Worm (Caenorhabditis elegans) whole organism, L4 larva: Measurements from ENCODE around the gene Y48A6B.14.

Experiments used
- F10B5.3 ChIP-seq: sonication (generic microtip); optimal IDR thresholded peaks from 2 replicates; lab custom pipeline; 2016; ENCODE audit warnings: mild to moderate bottlenecking, missing genetic modification characterization, missing compliant biosample characterization
- F37D6.2 ChIP-seq: sonication (generic microtip); optimal IDR thresholded peaks from 2 replicates; lab custom pipeline; 2016; ENCODE audit warnings: mild to moderate bottlenecking, missing genetic modification characterization, missing compliant biosample characterization
- F49E8.2 ChIP-seq: sonication (generic microtip); optimal IDR thresholded peaks from 2 replicates; lab custom pipeline; 2016; ENCODE audit warnings: missing compliant biosample characterization, mild to moderate bottlenecking, missing genetic modification characterization, borderline replicate concordance
- T20F7.1 ChIP-seq: fragments of 200-800 bp; sonication (Bioruptor generic); optimal IDR thresholded peaks from 2 replicates; lab custom pipeline; 2018; ENCODE audit warnings: mild to moderate bottlenecking, missing genetic modification characterization, missing compliant biosample characterization
- Y48G9A.11 ChIP-seq: fragments of 200-800 bp; sonication (Bioruptor generic); IDR thresholded peaks from 2 replicates; pipeline ENCODE4 v1.3.6; 2022; ENCODE audit warnings: missing genetic modification reagents, missing genetic modification characterization, missing compliant biosample characterization
- Y75B8A.6 ChIP-seq: fragments of 200-800 bp; sonication (Bioruptor generic); IDR thresholded peaks from 2 replicates; pipeline ENCODE4 v1.3.6; 2022; ENCODE audit warnings: missing genetic modification reagents, missing genetic modification characterization, missing compliant biosample characterization
- aha-1 ChIP-seq: fragments of 150-350 bp; peaks from one replicate; lab custom pipeline; 2014; ENCODE audit warnings: missing biosample characterization, missing genetic modification characterization
- ceh-20 ChIP-seq: fragments of 200-800 bp; sonication (Bioruptor generic); IDR thresholded peaks from 2 replicates; pipeline ENCODE4 v1.3.6; 2022; ENCODE audit warnings: missing genetic modification reagents, missing genetic modification characterization, missing compliant biosample characterization
- ceh-32 ChIP-seq: sonication (generic microtip); optimal IDR thresholded peaks from 2 replicates; lab custom pipeline; 2016; ENCODE audit warnings: mild to moderate bottlenecking, missing genetic modification characterization, missing compliant biosample characterization; ENCODE audit not compliant: poor library complexity
- daf-12 ChIP-seq: fragments of 150-350 bp; optimal IDR thresholded peaks from 2 replicates; lab custom pipeline; 2014; ENCODE audit warnings: missing biosample characterization, missing genetic modification reagents, missing genetic modification characterization
- daf-16 ChIP-seq, 3 experiments: sonication (generic microtip); optimal IDR thresholded peaks; 2 replicates each; lab custom pipeline; 2016 to 2017; ENCODE audit warnings: missing genetic modification characterization in 3 of 3, missing genetic modification reagents in 3 of 3, mild to moderate bottlenecking in 2 of 3, missing compliant biosample characterization in 2 of 3, missing biosample characterization in 1 of 3, moderate library complexity in 1 of 3
- dmd-6 ChIP-seq: fragments of 200-800 bp; sonication (Bioruptor generic); IDR thresholded peaks from 2 replicates; pipeline ENCODE4 v1.3.6; 2022; ENCODE audit warnings: missing genetic modification reagents, missing genetic modification characterization, missing compliant biosample characterization
- dpl-1 ChIP-seq: fragments of 150-350 bp; optimal IDR thresholded peaks from 2 replicates; lab custom pipeline; 2014; ENCODE audit warnings: missing biosample characterization, missing genetic modification reagents, missing genetic modification characterization
- duxl-1 ChIP-seq: sonication (generic microtip); optimal IDR thresholded peaks from 2 replicates; lab custom pipeline; 2016; ENCODE audit warnings: mild to moderate bottlenecking, missing genetic modification characterization, moderate library complexity, missing compliant biosample characterization; ENCODE audit not compliant: poor library complexity
- dve-1 ChIP-seq: sonication (generic microtip); optimal IDR thresholded peaks from 2 replicates; lab custom pipeline; 2017; ENCODE audit warnings: antibody characterized with exemption, mild to moderate bottlenecking, missing genetic modification characterization, missing compliant biosample characterization; ENCODE audit not compliant: insufficient read depth
- egl-27 ChIP-seq: sonication (generic microtip); optimal IDR thresholded peaks from 3 replicates; lab custom pipeline; 2017; ENCODE audit warnings: missing biosample characterization, missing genetic modification reagents, missing genetic modification characterization
- egl-43 ChIP-seq: fragments of 200-800 bp; sonication (Bioruptor generic); IDR thresholded peaks from 2 replicates; pipeline ENCODE4 v1.3.6; 2022; ENCODE audit warnings: missing genetic modification reagents, missing genetic modification characterization, missing compliant biosample characterization
- hif-1 ChIP-seq, 2 experiments: sonication (generic microtip); optimal IDR thresholded peaks; 2 replicates each; lab custom pipeline; 2016 to 2017; ENCODE audit warnings: missing compliant biosample characterization in 2 of 2, missing genetic modification characterization in 2 of 2, missing genetic modification reagents in 2 of 2, missing genotype in 2 of 2, mild to moderate bottlenecking in 1 of 2
- hlh-11 ChIP-seq: fragments of 200-800 bp; sonication (Bioruptor generic); optimal IDR thresholded peaks from 2 replicates; lab custom pipeline; 2018; ENCODE audit warnings: mild to moderate bottlenecking, missing genetic modification characterization, missing compliant biosample characterization
- hmg-1.1 ChIP-seq: fragments of 200-800 bp; sonication (Bioruptor generic); IDR thresholded peaks from 2 replicates; pipeline ENCODE4 v1.3.6; 2022; ENCODE audit warnings: missing genetic modification reagents, missing genetic modification characterization, missing compliant biosample characterization
- jun-1 ChIP-seq: fragments of 150-350 bp; optimal IDR thresholded peaks from 2 replicates; lab custom pipeline; 2014; ENCODE audit warnings: missing biosample characterization, missing genetic modification reagents, missing genetic modification characterization
- lim-7 ChIP-seq: fragments of 200-800 bp; sonication (Bioruptor generic); IDR thresholded peaks from 2 replicates; pipeline ENCODE4 v1.3.6; 2022; ENCODE audit warnings: missing genetic modification characterization, missing compliant biosample characterization
- lin-15B ChIP-seq: fragments of 150-350 bp; sonication (generic microtip); optimal IDR thresholded peaks from 3 replicates; lab custom pipeline; 2014; ENCODE audit warnings: missing biosample characterization, missing genetic modification characterization
- lsy-2 ChIP-seq, 2 experiments: fragments of 150-350 bp in 1 of 2; sonication (generic microtip) in 1 of 2; optimal IDR thresholded peaks; 2 replicates each; lab custom pipeline; 2014 to 2017; ENCODE audit warnings: missing biosample characterization in 2 of 2, missing genetic modification characterization in 2 of 2
- madf-9 ChIP-seq: fragments of 200-800 bp; sonication (Bioruptor generic); conservative IDR thresholded peaks from 2 replicates; pipeline ENCODE4 v1.3.6; 2022; ENCODE audit warnings: missing genetic modification reagents, missing genetic modification characterization, missing compliant biosample characterization
- mdl-1 ChIP-seq, 2 experiments: fragments of 150-350 bp in 1 of 2; sonication (generic microtip) in 1 of 2; optimal IDR thresholded peaks; 2 replicates each; lab custom pipeline; 2014 to 2017; ENCODE audit warnings: missing biosample characterization in 2 of 2, missing genetic modification characterization in 2 of 2
- mdt-29 ChIP-seq: fragments of 200-800 bp; sonication (Bioruptor generic); IDR thresholded peaks from 2 replicates; pipeline ENCODE4 v1.3.6; 2022; ENCODE audit warnings: missing genetic modification reagents, missing genetic modification characterization, missing compliant biosample characterization
- mep-1 ChIP-seq: fragments of 150-350 bp; sonication (generic microtip); optimal IDR thresholded peaks from 3 replicates; lab custom pipeline; 2014; ENCODE audit warnings: missing biosample characterization, missing genetic modification characterization
- mes-2 ChIP-seq: sonication (generic microtip); optimal IDR thresholded peaks from 2 replicates; lab custom pipeline; 2016; ENCODE audit warnings: missing genotype, mild to moderate bottlenecking, missing genetic modification characterization, missing compliant biosample characterization; ENCODE audit not compliant: poor library complexity, severe bottlenecking
- nhr-10 ChIP-seq: fragments of 150-350 bp; optimal IDR thresholded peaks from 2 replicates; lab custom pipeline; 2014; ENCODE audit warnings: missing biosample characterization, missing genetic modification characterization
- nhr-237 ChIP-seq: sonication (generic microtip); optimal IDR thresholded peaks from 2 replicates; lab custom pipeline; 2017; ENCODE audit warnings: missing biosample characterization, missing genetic modification characterization
- nhr-28 ChIP-seq: fragments of 150-350 bp; optimal IDR thresholded peaks from 2 replicates; lab custom pipeline; 2014; ENCODE audit warnings: missing biosample characterization, missing genetic modification characterization
- nhr-42 ChIP-seq: fragments of 200-800 bp; sonication (Bioruptor generic); IDR thresholded peaks from 2 replicates; pipeline ENCODE4 v1.3.6; 2022; ENCODE audit warnings: missing genetic modification characterization, missing compliant biosample characterization
- nhr-77 ChIP-seq: fragments of 150-350 bp; optimal IDR thresholded peaks from 2 replicates; lab custom pipeline; 2014; ENCODE audit warnings: missing biosample characterization, missing genetic modification characterization
- php-3 ChIP-seq: fragments of 200-800 bp; sonication (Bioruptor generic); IDR thresholded peaks from 2 replicates; pipeline ENCODE4 v1.3.6; 2022; ENCODE audit warnings: missing genetic modification reagents, missing genetic modification characterization, missing compliant biosample characterization
- pqm-1 ChIP-seq: sonication (generic microtip); optimal IDR thresholded peaks from 2 replicates; lab custom pipeline; 2017; ENCODE audit warnings: missing biosample characterization, missing genetic modification characterization
- rbr-2 ChIP-seq: sonication (generic microtip); optimal IDR thresholded peaks from 2 replicates; lab custom pipeline; 2016; ENCODE audit warnings: missing genotype, missing genetic modification characterization, missing compliant biosample characterization
- set-16 ChIP-seq: fragments of 200-800 bp; sonication (Bioruptor generic); IDR thresholded peaks from 2 replicates; pipeline ENCODE4 v1.3.6; 2022; ENCODE audit warnings: missing genetic modification reagents, missing genetic modification characterization, missing compliant biosample characterization
- snpc-1.2 ChIP-seq: fragments of 200-800 bp; sonication (Bioruptor generic); IDR thresholded peaks from 2 replicates; pipeline ENCODE4 v1.3.6; 2022; ENCODE audit warnings: missing genetic modification reagents, missing genetic modification characterization, missing compliant biosample characterization
- spr-3 ChIP-seq: fragments of 200-800 bp; sonication (Bioruptor generic); optimal IDR thresholded peaks from 2 replicates; lab custom pipeline; 2018; ENCODE audit warnings: mild to moderate bottlenecking, missing genetic modification characterization, missing compliant biosample characterization
- tag-97 ChIP-seq: fragments of 200-800 bp; sonication (Bioruptor generic); IDR thresholded peaks from 2 replicates; pipeline ENCODE4 v1.3.6; 2022; ENCODE audit warnings: missing genetic modification characterization, missing compliant biosample characterization
- unc-130 ChIP-seq: sonication (generic microtip); optimal IDR thresholded peaks from 2 replicates; lab custom pipeline; 2016; ENCODE audit warnings: missing genetic modification reagents, missing genetic modification characterization, missing compliant biosample characterization
- zag-1 ChIP-seq: fragments of 150-350 bp; optimal IDR thresholded peaks from 2 replicates; lab custom pipeline; 2014; ENCODE audit warnings: missing biosample characterization, missing genetic modification characterization
- zfp-2 ChIP-seq: sonication (generic microtip); optimal IDR thresholded peaks from 2 replicates; lab custom pipeline; 2016; ENCODE audit warnings: mild to moderate bottlenecking, missing genetic modification characterization, missing compliant biosample characterization
- zfp-3 ChIP-seq: fragments of 200-800 bp; sonication (Bioruptor generic); conservative IDR thresholded peaks from 2 replicates; pipeline ENCODE4 v1.3.6; 2022; ENCODE audit warnings: missing genetic modification reagents, missing genetic modification characterization, missing compliant biosample characterization
- zip-11 ChIP-seq: fragments of 200-800 bp; sonication (Bioruptor generic); IDR thresholded peaks from 2 replicates; pipeline ENCODE4 v1.3.6; 2022; ENCODE audit warnings: missing genetic modification characterization, missing compliant biosample characterization
- zip-2 ChIP-seq: fragments of 150-350 bp; optimal IDR thresholded peaks from 2 replicates; lab custom pipeline; 2014; ENCODE audit warnings: missing biosample characterization, missing genetic modification characterization

Gene Y48A6B.14

DNA sequence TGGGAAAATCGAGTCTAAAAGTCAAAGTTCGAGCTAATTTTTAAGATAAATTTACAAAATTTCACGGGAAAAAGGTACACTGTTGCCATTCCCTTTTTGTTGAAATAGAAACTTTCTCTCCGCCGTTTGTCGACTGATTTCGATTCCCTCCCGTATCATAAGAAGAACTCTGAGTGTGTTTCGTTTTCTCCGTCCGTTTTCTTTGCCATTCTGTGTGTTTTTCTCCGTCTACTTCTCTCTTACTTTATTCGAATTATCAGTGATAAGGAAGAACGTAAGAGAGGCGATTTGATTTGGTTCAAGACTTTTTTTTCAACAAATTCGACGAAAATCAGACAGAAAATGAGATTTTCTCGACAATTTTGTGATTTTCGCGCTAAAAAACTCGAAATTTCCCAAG, 15.1 kb downstream of the Y48A6B.14 start:
- TF ChIP-seq hlh-11 (tag; lab: Kevin White, UChicago) = peak; percentile 43
- TF ChIP-seq unc-130 (GFP tag; lab: Kevin White, UChicago) = no peak
- TF ChIP-seq dmd-6 (GFP tag; lab: Robert Waterston, UW) = peak; percentile 34; the same call in 1 of the 2 replicates
- TF ChIP-seq zag-1 = no peak
- TF ChIP-seq Y48G9A.11 (GFP tag; lab: Robert Waterston, UW) = no peak
- no peak for TF ChIP-seq ceh-32
- no peak for TF ChIP-seq nhr-10 (tag; lab: Kevin White, UChicago)
- TF ChIP-seq nhr-28 (tag; lab: Kevin White, UChicago) = peak; percentile 76
- TF ChIP-seq lin-15B (tag; lab: Kevin White, UChicago) = no peak
- no peak for TF ChIP-seq egl-27 (tag; lab: Kevin White, UChicago)
- TF ChIP-seq snpc-1.2 (GFP tag; lab: Robert Waterston, UW) = no peak
- no peak for TF ChIP-seq nhr-42 (GFP tag; lab: Robert Waterston, UW)
- TF ChIP-seq lim-7 = no peak
- no peak for TF ChIP-seq zip-11 (GFP tag; lab: Robert Waterston, UW)
- TF ChIP-seq F37D6.2 = no peak
- TF ChIP-seq pqm-1 (tag; lab: Kevin White, UChicago) = peak; percentile 81
- peak; percentile 30 for TF ChIP-seq dve-1 (tag; lab: Kevin White, UChicago)
- TF ChIP-seq daf-16 (GFP tag; optimal IDR thresholded peaks at IDR 0.05; lab: Kevin White, UChicago) = no peak
- peak; percentile 39 for TF ChIP-seq daf-16 (tag; optimal IDR thresholded peaks at IDR 0.05; lab: Kevin White, UChicago)
- peak; percentile 3 for TF ChIP-seq mep-1 (tag; lab: Kevin White, UChicago)
- TF ChIP-seq zip-2 (tag; lab: Kevin White, UChicago) = no peak
- TF ChIP-seq tag-97 (GFP tag; lab: Robert Waterston, UW) = no peak
- no peak for TF ChIP-seq spr-3 (GFP tag; lab: Kevin White, UChicago)
- no peak for TF ChIP-seq set-16 (GFP tag; lab: Robert Waterston, UW)
- no peak for TF ChIP-seq nhr-237 (tag; lab: Kevin White, UChicago)
- no peak for TF ChIP-seq ceh-20
- no peak for TF ChIP-seq T20F7.1 (GFP tag; lab: Kevin White, UChicago)
- no peak for TF ChIP-seq jun-1 (tag; lab: Kevin White, UChicago)

DNA sequence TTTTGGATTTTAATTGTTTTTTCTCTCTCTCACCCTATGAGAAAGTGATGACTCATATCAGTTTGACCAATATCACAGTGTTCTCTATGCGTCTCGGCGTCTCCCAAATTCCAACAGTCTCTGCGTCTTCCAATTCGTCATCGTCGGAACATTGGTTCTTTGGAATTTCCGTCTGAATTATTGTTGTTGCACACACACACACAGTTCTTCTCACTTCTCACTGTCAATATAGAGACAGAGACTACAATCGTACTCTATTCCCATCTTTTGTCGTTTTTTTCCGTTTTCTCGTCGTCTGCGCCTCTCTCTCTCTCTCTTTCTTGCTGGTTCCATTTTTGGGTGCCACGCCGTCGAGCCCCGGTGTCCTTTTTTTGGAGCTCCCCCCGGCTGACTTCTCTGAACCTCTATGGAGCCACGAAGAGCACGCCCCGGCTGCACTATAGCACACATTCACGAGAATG, 19.3 kb downstream of the Y48A6B.14 start:
- no peak for TF ChIP-seq zfp-3 (GFP tag; lab: Robert Waterston, UW)
- no peak for TF ChIP-seq daf-12 (tag; lab: Kevin White, UChicago)
- 0 out of 2 replicates have a peak, but pooled peaks have one; percentile 11 for TF ChIP-seq hmg-1.1 (GFP tag; lab: Robert Waterston, UW)
- no peak for TF ChIP-seq ceh-32
- no peak for TF ChIP-seq madf-9 (GFP tag; lab: Robert Waterston, UW)
- no peak for TF ChIP-seq php-3 (GFP tag; lab: Robert Waterston, UW)
- TF ChIP-seq rbr-2 = peak; percentile 20
- TF ChIP-seq F49E8.2 (tag; lab: Kevin White, UChicago) = no peak
- TF ChIP-seq lsy-2 (tag; optimal IDR thresholded peaks at IDR 0.05; lab: Kevin White, UChicago) = peak in 1 of 2 experiments; percentile 15
- no peak for TF ChIP-seq zag-1
- no peak for TF ChIP-seq mdt-29 (GFP tag; lab: Robert Waterston, UW)
- TF ChIP-seq pqm-1 (tag; lab: Kevin White, UChicago) = peak; percentile 44
- peak; percentile 80 for TF ChIP-seq dve-1 (tag; lab: Kevin White, UChicago)
- TF ChIP-seq duxl-1 (tag; lab: Kevin White, UChicago) = no peak
- TF ChIP-seq hlh-11 (tag; lab: Kevin White, UChicago) = peak; percentile 73
- no peak for TF ChIP-seq F10B5.3 (tag; lab: Kevin White, UChicago)
- TF ChIP-seq nhr-42 (GFP tag; lab: Robert Waterston, UW) = no peak
- TF ChIP-seq nhr-28 (tag; lab: Kevin White, UChicago) = peak; percentile 96
- TF ChIP-seq hif-1 (tag; optimal IDR thresholded peaks at IDR 0.05; lab: Kevin White, UChicago) = peak in 1 of 2 experiments; percentile 19
- 0 out of 2 replicates have a peak, but pooled peaks have one; percentile 4 for TF ChIP-seq egl-43 (GFP tag; lab: Robert Waterston, UW)
- TF ChIP-seq mep-1 (tag; lab: Kevin White, UChicago) = peak; percentile 22
- TF ChIP-seq zip-11 (GFP tag; lab: Robert Waterston, UW) = no peak
- TF ChIP-seq mes-2 = peak; percentile 50
- peak; percentile 97 for TF ChIP-seq aha-1
- no peak for TF ChIP-seq dpl-1 (GFP tag; lab: Kevin White, UChicago)
- TF ChIP-seq dmd-6 (GFP tag; lab: Robert Waterston, UW) = 0 out of 2 replicates have a peak, but pooled peaks have one; percentile 23
- no peak for TF ChIP-seq zfp-2 (tag; lab: Kevin White, UChicago)
- TF ChIP-seq mdl-1 (tag; optimal IDR thresholded peaks at IDR 0.05; lab: Kevin White, UChicago) = peak; percentile 11 to 67
- TF ChIP-seq Y75B8A.6 (GFP tag; lab: Robert Waterston, UW) = no peak
- peak; percentile 55 for TF ChIP-seq nhr-77
- peak; percentile 60 for TF ChIP-seq set-16 (GFP tag; lab: Robert Waterston, UW)
- peak; percentile 63 for TF ChIP-seq jun-1 (tag; lab: Kevin White, UChicago)
